Worm (Caenorhabditis elegans): ENCODE measurements around the gene hpo-8.

The hpo-8 gene

DNA sequence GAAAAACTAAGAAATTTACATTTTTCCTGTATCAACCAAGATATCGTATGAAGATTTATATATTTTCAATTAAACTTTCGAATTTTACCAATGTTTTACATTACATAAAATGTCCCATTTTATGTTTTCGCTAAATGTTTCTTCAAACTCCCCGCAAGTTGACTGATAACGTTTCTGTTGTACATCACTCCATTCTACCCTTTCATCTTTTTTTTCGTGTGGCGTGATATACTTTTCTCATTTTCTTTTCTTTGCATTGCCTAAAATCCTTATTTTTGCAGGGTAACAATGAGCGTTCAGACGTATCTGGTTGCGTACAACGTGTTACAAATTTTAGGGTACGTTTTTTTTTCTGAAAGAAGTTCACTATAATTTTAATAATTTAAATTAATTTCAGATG is at the start of gene hpo-8:
Gene hpo-8 (plus strand): TSS at position 282 of the 400 bp plus-strand sequence.
- TF ChIP-seq dao-5 (tag; optimal IDR thresholded peaks at IDR 0.05): no peak
- TF ChIP-seq him-1 (tag; optimal IDR thresholded peaks at IDR 0.05): no peak
- TF ChIP-seq W03F9.2 (tag; optimal IDR thresholded peaks at IDR 0.05): no peak

DNA sequence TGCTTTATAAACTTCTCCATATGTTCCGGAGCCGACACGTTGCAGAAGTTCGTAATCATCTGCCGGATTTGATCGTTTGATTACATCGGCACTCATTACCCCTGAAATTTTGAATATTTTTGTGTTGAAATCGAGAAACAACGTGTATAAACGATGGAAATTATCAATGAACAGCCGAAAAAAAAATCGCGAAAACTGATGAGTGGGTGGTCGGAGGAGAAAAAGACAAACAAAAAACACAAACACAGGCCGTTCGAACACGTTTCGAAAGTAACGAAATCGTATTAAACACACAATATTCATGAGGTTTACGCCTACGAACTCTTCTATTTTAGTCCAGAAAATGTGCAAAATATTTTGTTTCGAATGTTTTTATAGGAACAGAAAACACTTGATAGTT is 46.5 kb upstream of the hpo-8 start, which contains the start of gene gck-2:
Gene gck-2 (minus strand): TSS at position 101 of the 400 bp plus-strand sequence.
- TF ChIP-seq W03F9.2 (tag; optimal IDR thresholded peaks at IDR 0.05): no peak
- TF ChIP-seq him-1 (tag; optimal IDR thresholded peaks at IDR 0.05): no peak
- no peak for TF ChIP-seq dao-5 (tag; optimal IDR thresholded peaks at IDR 0.05)

DNA sequence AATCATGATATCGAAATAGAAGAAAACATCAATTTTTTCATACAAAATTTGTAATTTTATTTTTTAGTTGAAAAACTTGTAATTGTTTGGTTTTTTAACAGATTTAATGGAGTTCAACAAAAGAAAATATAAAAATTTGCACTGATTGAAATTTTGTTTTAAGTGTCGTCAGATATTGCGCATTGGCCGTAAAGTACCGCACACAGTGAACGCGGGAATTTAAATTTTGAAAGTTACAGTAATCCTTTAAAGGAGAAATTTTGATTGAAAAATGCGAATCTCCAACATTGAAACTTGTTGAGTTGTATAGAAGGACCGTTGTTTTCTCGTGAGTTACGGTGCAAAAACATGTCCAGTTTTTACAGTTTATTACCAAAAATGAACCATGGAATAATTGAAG is 46.1 kb upstream of the hpo-8 start:
- TF ChIP-seq him-1 (tag; optimal IDR thresholded peaks at IDR 0.05) (no peak), W03F9.2 (tag; optimal IDR thresholded peaks at IDR 0.05) (no peak), dao-5 (tag; optimal IDR thresholded peaks at IDR 0.05) (no peak)

DNA sequence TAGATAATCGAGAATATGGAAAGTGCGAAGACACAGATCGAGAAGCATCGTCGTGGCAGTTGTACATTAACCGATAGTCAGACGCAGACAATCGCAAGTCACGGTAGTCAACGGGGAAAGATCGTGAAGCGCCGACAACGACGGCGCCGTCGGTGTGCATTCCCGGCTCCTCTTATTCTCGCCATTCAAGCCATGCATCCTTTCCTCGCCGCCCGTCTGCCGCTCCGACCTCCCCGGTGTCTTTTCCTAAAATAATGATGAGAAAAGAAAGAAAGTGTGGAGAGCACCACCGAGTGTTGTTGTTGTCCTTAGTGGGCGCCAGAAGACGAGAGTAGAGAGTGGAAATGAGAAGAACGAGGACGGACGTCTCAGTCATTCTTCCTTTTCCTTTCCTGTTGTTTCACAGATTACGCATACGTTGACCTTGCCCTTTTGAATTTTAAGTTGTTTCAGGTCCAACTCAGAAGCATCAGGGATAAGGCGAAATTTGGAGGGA is 45.3 kb upstream of the hpo-8 start, which contains the start of gene ZC404.1:
Gene ZC404.1 (plus strand): TSS at position 446 of the 496 bp plus-strand sequence.
- TF ChIP-seq W03F9.2 (tag; optimal IDR thresholded peaks at IDR 0.05) (no peak), him-1 (tag; optimal IDR thresholded peaks at IDR 0.05) (no peak), dao-5 (tag; optimal IDR thresholded peaks at IDR 0.05) (no peak)

DNA sequence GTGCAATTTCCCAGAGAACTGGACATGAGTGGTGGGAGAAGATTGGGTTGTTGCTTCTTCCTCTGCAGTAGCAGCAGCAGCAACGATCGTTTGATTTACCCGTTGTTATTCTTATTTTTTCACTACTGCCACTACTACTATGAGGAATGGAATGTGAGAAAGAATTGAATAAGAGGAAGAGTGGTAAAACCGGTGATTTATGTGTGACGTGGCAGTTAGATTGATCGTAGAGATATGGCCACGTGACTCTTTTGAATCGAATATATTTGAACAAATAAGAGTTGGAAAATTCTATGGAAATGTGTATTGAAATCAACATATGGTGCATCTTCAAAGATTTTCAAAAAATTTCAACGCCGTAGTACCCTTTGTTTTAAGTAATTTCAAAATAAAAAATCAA is 42.8 kb upstream of the hpo-8 start:
- no peak for TF ChIP-seq W03F9.2 (tag; optimal IDR thresholded peaks at IDR 0.05)
- TF ChIP-seq dao-5 (tag; optimal IDR thresholded peaks at IDR 0.05): no peak

DNA sequence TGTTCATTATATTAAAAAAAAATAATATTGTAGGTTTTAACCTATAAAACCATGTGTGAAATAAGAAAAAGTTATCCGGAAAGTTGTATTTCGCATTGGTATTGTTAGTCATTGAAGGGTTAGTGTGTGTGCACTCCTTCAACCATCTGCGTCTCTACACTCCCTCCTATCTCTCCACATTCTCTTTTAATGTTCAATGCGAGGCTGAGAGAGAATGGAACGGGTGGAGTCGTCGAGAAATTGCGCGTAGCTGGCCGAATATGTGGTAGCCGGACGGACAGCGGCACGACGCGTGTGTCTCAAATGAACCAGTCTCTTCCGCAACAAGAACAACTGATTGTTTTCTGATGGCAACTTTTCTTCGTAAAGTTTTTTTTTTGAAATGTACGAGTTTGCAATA is 42.2 kb upstream of the hpo-8 start:
- TF ChIP-seq dao-5 (tag; optimal IDR thresholded peaks at IDR 0.05) (no peak), W03F9.2 (tag; optimal IDR thresholded peaks at IDR 0.05) (no peak), him-1 (tag; optimal IDR thresholded peaks at IDR 0.05) (no peak)

DNA sequence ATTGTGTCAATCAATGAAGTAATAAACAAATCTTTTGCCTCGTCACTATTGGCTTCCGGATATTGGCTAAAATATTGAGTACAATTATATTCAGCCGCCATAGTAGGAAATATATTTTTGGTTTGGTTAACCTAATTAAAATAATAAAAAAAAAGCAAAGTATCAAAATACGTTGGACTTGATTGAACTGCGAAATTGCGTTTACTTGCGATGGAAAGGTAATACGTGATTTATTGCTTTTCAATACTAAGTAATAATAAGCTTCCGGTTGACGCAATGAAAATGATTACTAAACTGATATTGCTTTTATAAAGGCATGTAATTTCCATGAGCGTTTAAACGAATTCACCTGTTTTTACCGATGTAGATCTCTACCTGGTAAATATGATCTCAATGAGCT is 39.5 kb upstream of the hpo-8 start, which contains the start of gene dmsr-9:
Gene dmsr-9 (minus strand): TSS at position 101 of the 400 bp plus-strand sequence.
- TF ChIP-seq W03F9.2 (tag; optimal IDR thresholded peaks at IDR 0.05) (no peak), dao-5 (tag; optimal IDR thresholded peaks at IDR 0.05) (no peak), him-1 (tag; optimal IDR thresholded peaks at IDR 0.05) (no peak)

DNA sequence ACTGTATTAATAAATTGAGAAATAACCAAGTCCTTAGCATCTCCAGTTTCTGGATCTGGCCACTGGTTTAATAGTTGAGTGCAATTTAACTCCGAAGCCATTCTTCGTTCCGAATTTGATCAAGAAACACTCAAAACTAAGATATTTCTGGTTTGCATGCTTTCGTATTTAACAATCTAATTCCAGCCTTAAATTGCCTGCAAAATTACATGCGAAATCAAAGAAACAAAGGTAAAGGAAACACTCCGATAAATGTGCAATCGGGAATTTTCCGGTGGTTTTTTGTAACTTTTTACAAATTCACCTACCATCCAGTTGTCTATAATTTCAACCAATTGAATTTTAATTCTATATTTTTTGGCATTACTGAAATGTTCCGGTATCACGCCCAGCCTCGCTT is 37.2 kb upstream of the hpo-8 start, which contains the start of gene dmsr-10:
Gene dmsr-10 (minus strand): TSS at position 101 of the 400 bp plus-strand sequence.
- no peak for TF ChIP-seq him-1 (tag; optimal IDR thresholded peaks at IDR 0.05)
- no peak for TF ChIP-seq dao-5 (tag; optimal IDR thresholded peaks at IDR 0.05)
- TF ChIP-seq W03F9.2 (tag; optimal IDR thresholded peaks at IDR 0.05): no peak

DNA sequence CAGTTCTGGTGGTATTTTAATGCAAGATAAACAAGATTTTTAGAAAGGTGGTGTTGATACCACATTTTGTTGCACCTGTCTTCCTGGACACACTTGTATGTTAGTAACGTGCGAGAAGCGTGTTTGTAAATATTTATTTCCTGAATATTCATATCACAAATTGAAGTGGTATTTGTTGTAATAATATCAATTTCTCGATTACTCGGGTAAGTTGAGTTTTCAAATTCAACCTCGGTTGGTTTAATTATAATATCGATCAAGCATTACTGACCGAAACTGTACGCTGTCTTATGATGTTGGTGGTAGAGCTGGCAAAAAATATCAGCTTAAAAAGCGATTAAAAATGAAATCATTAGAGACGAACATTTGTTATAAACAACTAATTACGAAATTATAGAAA is 35.1 kb upstream of the hpo-8 start, which contains the start of gene dmsr-11:
Gene dmsr-11 (minus strand): TSS at position 101 of the 400 bp plus-strand sequence.
- TF ChIP-seq him-1 (tag; optimal IDR thresholded peaks at IDR 0.05) (no peak), dao-5 (tag; optimal IDR thresholded peaks at IDR 0.05) (no peak), W03F9.2 (tag; optimal IDR thresholded peaks at IDR 0.05) (no peak)

DNA sequence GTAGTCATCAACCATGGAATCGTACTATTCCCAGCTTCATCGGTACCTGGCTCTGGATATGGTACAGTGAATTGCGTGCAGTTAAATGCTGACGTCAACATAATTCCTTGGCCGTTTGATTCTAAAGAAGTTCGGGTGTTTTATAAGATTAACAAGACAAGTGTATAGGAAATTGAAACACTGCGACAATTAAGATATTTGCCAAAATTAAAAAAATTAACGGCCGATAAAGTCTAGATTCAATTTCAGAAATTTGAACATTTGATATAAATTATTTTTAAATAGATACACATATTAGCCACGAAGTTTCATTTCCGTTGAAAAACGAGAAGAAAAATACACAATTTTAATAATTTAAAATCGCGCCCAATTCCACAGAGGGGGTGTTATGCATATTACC is 32.7 kb upstream of the hpo-8 start, which contains the start of gene dmsr-12:
Gene dmsr-12 (minus strand): TSS at position 101 of the 400 bp plus-strand sequence.
- TF ChIP-seq dao-5 (tag; optimal IDR thresholded peaks at IDR 0.05) (no peak), him-1 (tag; optimal IDR thresholded peaks at IDR 0.05) (no peak), W03F9.2 (tag; optimal IDR thresholded peaks at IDR 0.05) (no peak)

DNA sequence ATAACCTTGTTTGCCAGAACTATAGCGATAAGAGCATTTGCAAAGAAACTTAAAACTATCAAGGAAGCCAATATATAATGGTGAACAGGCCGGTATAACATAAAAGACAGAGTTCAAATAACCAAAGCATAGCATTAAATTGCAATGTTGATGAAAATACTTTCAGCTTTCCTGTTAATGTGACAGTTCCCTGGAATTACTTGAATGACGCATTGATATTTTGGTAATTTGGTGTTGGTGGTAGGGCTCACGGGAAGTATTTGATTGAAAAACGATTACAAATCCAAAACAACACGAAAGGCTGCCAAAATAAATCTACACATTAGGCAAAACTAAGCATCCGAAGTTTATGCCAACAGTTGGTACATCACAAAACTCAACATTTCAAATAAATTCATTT is 30.1 kb upstream of the hpo-8 start, which contains the start of gene dmsr-16:
Gene dmsr-16 (minus strand): TSS at position 101 of the 400 bp plus-strand sequence.
- TF ChIP-seq him-1 (tag; optimal IDR thresholded peaks at IDR 0.05) (no peak), W03F9.2 (tag; optimal IDR thresholded peaks at IDR 0.05) (no peak)

DNA sequence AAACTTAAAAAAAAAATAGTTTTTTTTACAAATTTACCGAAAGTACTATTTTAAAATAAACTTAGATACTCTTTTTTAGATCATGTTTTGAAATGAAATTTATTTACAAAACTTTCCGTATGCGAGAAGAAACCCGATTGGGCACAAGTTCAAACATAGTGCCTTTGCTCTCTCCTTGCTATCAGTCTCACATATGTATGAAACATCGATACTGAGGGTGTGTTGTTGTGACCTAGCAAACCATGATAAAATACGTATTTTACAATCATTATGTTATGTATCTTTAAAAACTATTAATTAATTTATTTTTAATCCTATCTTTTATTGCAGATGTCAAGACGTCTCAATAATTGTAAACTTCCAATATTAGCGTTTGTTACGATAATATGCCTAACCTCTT is 29.0 kb upstream of the hpo-8 start:
- no peak for TF ChIP-seq dao-5 (tag; optimal IDR thresholded peaks at IDR 0.05)
- TF ChIP-seq W03F9.2 (tag; optimal IDR thresholded peaks at IDR 0.05): no peak
- TF ChIP-seq him-1 (tag; optimal IDR thresholded peaks at IDR 0.05): no peak

DNA sequence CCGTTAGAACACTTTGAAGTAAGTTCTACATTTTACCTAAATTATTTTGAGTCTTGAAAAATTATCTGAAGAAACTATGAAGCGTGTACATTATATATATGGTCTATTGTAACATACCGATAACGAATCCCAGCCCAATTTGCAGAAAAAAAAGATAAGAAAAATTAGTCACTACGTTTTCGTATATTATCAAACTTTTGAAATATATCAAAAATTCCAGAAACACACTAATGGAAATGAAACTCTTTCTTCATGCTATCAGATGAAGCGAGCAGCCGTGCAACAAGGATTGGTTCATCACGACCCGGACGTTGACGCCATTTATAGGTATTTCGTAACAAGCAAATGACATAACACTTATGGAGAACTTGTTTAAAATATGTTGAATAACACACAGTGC is 27.2 kb upstream of the hpo-8 start:
- no peak for TF ChIP-seq dao-5 (tag; optimal IDR thresholded peaks at IDR 0.05)
- TF ChIP-seq W03F9.2 (tag; optimal IDR thresholded peaks at IDR 0.05): no peak
- no peak for TF ChIP-seq him-1 (tag; optimal IDR thresholded peaks at IDR 0.05)

DNA sequence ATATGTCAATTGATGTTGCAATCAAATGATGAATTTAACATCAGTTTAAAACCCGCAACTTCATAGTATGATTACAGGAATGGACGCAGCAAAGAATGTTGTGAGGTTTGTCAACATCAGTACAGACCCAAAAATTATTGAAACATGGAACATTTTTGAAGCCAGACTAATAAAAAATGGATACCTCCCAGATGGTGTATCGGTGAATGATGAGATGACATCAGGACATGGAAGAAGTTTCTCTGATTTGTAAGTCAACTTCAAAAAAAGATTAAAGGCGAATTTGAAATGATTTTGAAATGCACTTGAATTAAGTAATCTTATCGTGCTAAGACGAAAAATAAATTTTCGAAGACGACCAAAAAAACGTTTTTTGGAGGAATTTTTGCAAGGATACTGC is 25.2 kb upstream of the hpo-8 start:
- no peak for TF ChIP-seq dao-5 (tag; optimal IDR thresholded peaks at IDR 0.05)
- TF ChIP-seq him-1 (tag; optimal IDR thresholded peaks at IDR 0.05): no peak
- no peak for TF ChIP-seq W03F9.2 (tag; optimal IDR thresholded peaks at IDR 0.05)

DNA sequence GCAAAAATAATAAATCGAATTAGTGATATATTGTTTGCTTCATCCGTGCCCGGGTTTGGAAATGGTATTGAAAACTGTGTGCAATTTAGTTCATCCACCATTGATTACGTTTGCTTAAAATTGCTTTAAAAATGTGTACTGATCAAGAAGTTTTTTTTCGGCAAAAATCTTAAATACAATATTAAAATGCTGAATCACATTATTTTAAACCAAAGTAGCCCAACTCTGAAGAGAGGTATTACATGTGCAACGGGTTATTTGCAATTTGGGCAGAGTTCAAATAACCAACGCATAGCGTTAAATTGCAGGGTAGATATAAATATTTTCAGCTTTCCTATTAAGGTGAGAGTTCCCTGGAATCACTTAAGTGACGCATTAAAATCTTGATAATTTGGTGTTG is 21.9 kb upstream of the hpo-8 start, which contains the start of gene dmsr-14:
Gene dmsr-14 (minus strand): TSS at position 101 of the 400 bp plus-strand sequence.
- TF ChIP-seq W03F9.2 (tag; optimal IDR thresholded peaks at IDR 0.05): no peak
- no peak for TF ChIP-seq him-1 (tag; optimal IDR thresholded peaks at IDR 0.05)
- TF ChIP-seq dao-5 (tag; optimal IDR thresholded peaks at IDR 0.05): no peak

All from whole organism, L4/young adult.